Fruit fly (Drosophila melanogaster) whole organism, embryonic: ENCODE data around the gene CG14052.

Experiments used
- Atf-2 ChIP-seq: fragments of 200-800 bp; sonication (Bioruptor generic); optimal IDR thresholded peaks from 2 replicates; lab custom pipeline; 2016; ENCODE audit warnings: missing biosample characterization, missing genetic modification characterization
- Atf3 ChIP-seq: fragments of 200-800 bp; sonication (Bioruptor generic); optimal IDR thresholded peaks from 3 replicates; lab custom pipeline; 2016; ENCODE audit warnings: missing biosample characterization, missing genetic modification characterization
- B-H2 ChIP-seq: fragments of 200-800 bp; sonication (Bioruptor generic); optimal IDR thresholded peaks from 2 replicates; lab custom pipeline; 2018; ENCODE audit warnings: missing biosample characterization, mild to moderate bottlenecking, missing genetic modification characterization
- Blimp-1 ChIP-seq: fragments of 200-800 bp; sonication (Bioruptor generic); optimal IDR thresholded peaks from 3 replicates; lab custom pipeline; 2018; ENCODE audit warnings: missing biosample characterization, missing genetic modification characterization, mild to moderate bottlenecking, moderate library complexity, missing genetic modification reagents
- BtbVII ChIP-seq: fragments of 200-800 bp; sonication (Bioruptor generic); optimal IDR thresholded peaks from 3 replicates; lab custom pipeline; 2017; ENCODE audit warnings: missing biosample characterization, mild to moderate bottlenecking, missing genetic modification characterization
- CG10321 ChIP-seq: fragments of 200-800 bp; sonication (Bioruptor generic); IDR thresholded peaks from 2 replicates; pipeline ENCODE4 v1.3.6; 2022; ENCODE audit warnings: missing biosample characterization, missing genetic modification characterization
- CG11398 ChIP-seq: fragments of 200-800 bp; sonication (Bioruptor generic); optimal IDR thresholded peaks from 2 replicates; lab custom pipeline; 2016; ENCODE audit warnings: missing biosample characterization, missing genetic modification characterization
- CG12104 ChIP-seq: fragments of 200-800 bp; sonication (Bioruptor generic); optimal IDR thresholded peaks from 3 replicates; lab custom pipeline; 2016; ENCODE audit warnings: missing biosample characterization, missing genetic modification characterization
- CG13296 ChIP-seq: fragments of 200-800 bp; sonication (Bioruptor generic); optimal IDR thresholded peaks from 3 replicates; lab custom pipeline; 2018; ENCODE audit warnings: missing biosample characterization, mild to moderate bottlenecking, missing genetic modification characterization
- CG13424 ChIP-seq: fragments of 200-800 bp; sonication (Bioruptor generic); optimal IDR thresholded peaks from 2 replicates; lab custom pipeline; 2019; ENCODE audit warnings: missing biosample characterization, mild to moderate bottlenecking, missing genetic modification characterization, moderate library complexity
- CG15601 ChIP-seq: fragments of 200-800 bp; sonication (Bioruptor generic); optimal IDR thresholded peaks from 3 replicates; lab custom pipeline; 2019; ENCODE audit warnings: missing biosample characterization, mild to moderate bottlenecking, missing genetic modification characterization, moderate library complexity
- CG17186 ChIP-seq: fragments of 200-800 bp; sonication (Bioruptor generic); optimal IDR thresholded peaks from 3 replicates; lab custom pipeline; 2017; ENCODE audit warnings: missing biosample characterization, missing genetic modification reagents, missing genetic modification characterization
- CG17361 ChIP-seq: fragments of 200-800 bp; sonication (Bioruptor generic); IDR thresholded peaks from 3 replicates; pipeline ENCODE4 v1.3.6; 2022; ENCODE audit warnings: missing biosample characterization, missing genetic modification characterization
- CG17829 ChIP-seq: fragments of 200-800 bp; optimal IDR thresholded peaks from 2 replicates; lab custom pipeline; 2019; ENCODE audit warnings: missing biosample characterization, mild to moderate bottlenecking, missing genetic modification characterization, moderate library complexity
- CG1792 ChIP-seq: fragments of 200-800 bp; sonication (Bioruptor generic); optimal IDR thresholded peaks from 2 replicates; lab custom pipeline; 2016; ENCODE audit warnings: missing biosample characterization, missing genetic modification characterization
- CG1832 ChIP-seq: fragments of 200-800 bp; sonication (Bioruptor generic); optimal IDR thresholded peaks from 2 replicates; lab custom pipeline; 2017; ENCODE audit warnings: missing biosample characterization, mild to moderate bottlenecking, missing genetic modification characterization, inconsistent platforms
- CG32767 ChIP-seq: fragments of 200-800 bp; sonication (Bioruptor generic); IDR thresholded peaks from 2 replicates; pipeline ENCODE4 v1.3.6; 2022; ENCODE audit warnings: missing biosample characterization, missing genetic modification characterization
- CG32772 ChIP-seq: fragments of 200-800 bp; sonication (Bioruptor generic); IDR thresholded peaks from 2 replicates; pipeline ENCODE4 v1.3.6; 2022; ENCODE audit warnings: missing biosample characterization, missing genetic modification characterization
- CG4707 ChIP-seq: fragments of 200-800 bp; sonication (Bioruptor generic); optimal IDR thresholded peaks from 2 replicates; lab custom pipeline; 2018; ENCODE audit warnings: missing biosample characterization, mild to moderate bottlenecking, missing genetic modification characterization, moderate library complexity
- CG4820 ChIP-seq: fragments of 200-800 bp; sonication (Bioruptor generic); optimal IDR thresholded peaks from 3 replicates; lab custom pipeline; 2016; ENCODE audit warnings: missing biosample characterization, missing genetic modification characterization
- CG5180 ChIP-seq: fragments of 200-800 bp; sonication (Bioruptor generic); optimal IDR thresholded peaks from 3 replicates; lab custom pipeline; 2017; ENCODE audit warnings: missing biosample characterization, missing genetic modification characterization, mild to moderate bottlenecking, moderate library complexity, missing genetic modification reagents
- CG7372 ChIP-seq: fragments of 200-800 bp; sonication (Bioruptor generic); IDR thresholded peaks from 2 replicates; pipeline ENCODE4 v1.3.6; 2022; ENCODE audit warnings: missing biosample characterization, missing genetic modification characterization
- CG7786 ChIP-seq: fragments of 200-800 bp; sonication (Bioruptor generic); optimal IDR thresholded peaks from 2 replicates; lab custom pipeline; 2016; ENCODE audit warnings: missing biosample characterization, missing genetic modification characterization
- CG9932 ChIP-seq: fragments of 200-800 bp; sonication (Bioruptor generic); IDR thresholded peaks from 2 replicates; pipeline ENCODE4 v1.3.6; 2022; ENCODE audit warnings: missing biosample characterization, missing genetic modification characterization
- Dad ChIP-seq: fragments of 200-800 bp; sonication (Bioruptor generic); optimal IDR thresholded peaks from 3 replicates; lab custom pipeline; 2016; ENCODE audit warnings: missing biosample characterization, missing genetic modification characterization
- Dek ChIP-seq: fragments of 200-800 bp; sonication (Bioruptor generic); optimal IDR thresholded peaks from 3 replicates; lab custom pipeline; 2019; ENCODE audit warnings: missing biosample characterization, mild to moderate bottlenecking, missing genetic modification characterization, moderate library complexity
- Dref ChIP-seq: fragments of 200-800 bp; sonication (Bioruptor generic); IDR thresholded peaks from 2 replicates; pipeline ENCODE4 v1.3.6; 2022; ENCODE audit warnings: missing biosample characterization, missing genetic modification characterization
- Hand ChIP-seq: fragments of 200-800 bp; sonication (Bioruptor generic); optimal IDR thresholded peaks from 2 replicates; lab custom pipeline; 2017; ENCODE audit warnings: mild to moderate bottlenecking, missing biosample characterization, missing genetic modification reagents, missing genetic modification characterization
- Hey ChIP-seq: fragments of 200-800 bp; sonication (Bioruptor generic); optimal IDR thresholded peaks from 3 replicates; lab custom pipeline; 2018; ENCODE audit warnings: missing biosample characterization, mild to moderate bottlenecking, missing genetic modification characterization
- MTF-1 ChIP-seq: fragments of 200-800 bp; sonication (Bioruptor generic); optimal IDR thresholded peaks from 2 replicates; lab custom pipeline; 2018; ENCODE audit warnings: missing biosample characterization, mild to moderate bottlenecking, missing genetic modification characterization, borderline replicate concordance
- Meics ChIP-seq: fragments of 200-800 bp; sonication (Bioruptor generic); optimal IDR thresholded peaks from 2 replicates; lab custom pipeline; 2017; ENCODE audit warnings: missing biosample characterization, mild to moderate bottlenecking, missing genetic modification characterization
- Myb ChIP-seq: fragments of 200-800 bp; sonication (Bioruptor generic); optimal IDR thresholded peaks from 2 replicates; lab custom pipeline; 2016; ENCODE audit warnings: missing biosample characterization, missing genetic modification characterization
- Optix ChIP-seq: fragments of 200-800 bp; sonication (Bioruptor generic); IDR thresholded peaks from 3 replicates; pipeline ENCODE4 v1.3.6; 2022; ENCODE audit warnings: missing biosample characterization, missing genetic modification characterization
- Pdp1 ChIP-seq, 2 experiments: fragments of 200-800 bp; sonication (Bioruptor generic); optimal IDR thresholded peaks; 3 replicates each; lab custom pipeline; 2016; ENCODE audit warnings: missing biosample characterization in 2 of 2, missing genetic modification characterization in 2 of 2, mild to moderate bottlenecking in 1 of 2, moderate library complexity in 1 of 2
- Poxn ChIP-seq: fragments of 200-800 bp; sonication (Bioruptor generic); IDR thresholded peaks from 2 replicates; pipeline ENCODE4 v1.3.6; 2022; ENCODE audit warnings: missing biosample characterization, missing genetic modification characterization
- Ptx1 ChIP-seq: fragments of 200-800 bp; sonication (Bioruptor generic); IDR thresholded peaks from 2 replicates; pipeline ENCODE4 v1.3.6; 2022; ENCODE audit warnings: missing biosample characterization, missing genetic modification characterization
- crc ChIP-seq: fragments of 200-800 bp; sonication (Bioruptor generic); optimal IDR thresholded peaks from 2 replicates; lab custom pipeline; 2016; ENCODE audit warnings: missing biosample characterization, missing genetic modification characterization
- ems ChIP-seq: fragments of 200-800 bp; sonication (Bioruptor generic); optimal IDR thresholded peaks from 3 replicates; lab custom pipeline; 2016; ENCODE audit warnings: missing biosample characterization, missing genetic modification characterization
- ewg ChIP-seq: fragments of 200-800 bp; sonication (Bioruptor generic); optimal IDR thresholded peaks from 3 replicates; lab custom pipeline; 2017; ENCODE audit warnings: mild to moderate bottlenecking, missing biosample characterization, missing genetic modification reagents, missing genetic modification characterization
- ftz-f1 ChIP-seq: fragments of 200-800 bp; sonication (Bioruptor generic); optimal IDR thresholded peaks from 2 replicates; lab custom pipeline; 2016; ENCODE audit warnings: missing biosample characterization, missing genetic modification characterization
- ind ChIP-seq: fragments of 200-800 bp; sonication (Bioruptor generic); optimal IDR thresholded peaks from 3 replicates; lab custom pipeline; 2016; ENCODE audit warnings: missing biosample characterization, missing genetic modification characterization
- lmd ChIP-seq: fragments of 200-800 bp; sonication (Bioruptor generic); IDR thresholded peaks from 2 replicates; pipeline ENCODE4 v1.3.6; 2022; ENCODE audit warnings: missing biosample characterization, missing genetic modification characterization
- org-1 ChIP-seq: fragments of 200-800 bp; sonication (Bioruptor generic); optimal IDR thresholded peaks from 2 replicates; lab custom pipeline; 2017; ENCODE audit warnings: missing biosample characterization, missing genetic modification characterization
- peb ChIP-seq: fragments of 200-800 bp; sonication (Bioruptor generic); IDR thresholded peaks from 2 replicates; pipeline ENCODE4 v1.3.6; 2022; ENCODE audit warnings: missing biosample characterization, missing genetic modification characterization
- pros ChIP-seq: fragments of 200-800 bp; sonication (Bioruptor generic); optimal IDR thresholded peaks from 3 replicates; lab custom pipeline; 2019; ENCODE audit warnings: missing biosample characterization, mild to moderate bottlenecking, missing genetic modification characterization, moderate library complexity
- sd ChIP-seq: fragments of 200-800 bp; sonication (Bioruptor generic); optimal IDR thresholded peaks from 3 replicates; lab custom pipeline; 2018; ENCODE audit warnings: missing biosample characterization, mild to moderate bottlenecking, missing genetic modification characterization, moderate library complexity
- so ChIP-seq: fragments of 200-800 bp; sonication (Bioruptor generic); IDR thresholded peaks from 3 replicates; pipeline ENCODE4 v1.3.6; 2022; ENCODE audit warnings: missing biosample characterization, missing genetic modification characterization
- stc ChIP-seq: fragments of 200-800 bp; sonication (Bioruptor generic); IDR thresholded peaks from 2 replicates; pipeline ENCODE4 v1.3.6; 2022; ENCODE audit warnings: missing biosample characterization, missing genetic modification characterization
- tap ChIP-seq: fragments of 200-800 bp; optimal IDR thresholded peaks from 3 replicates; lab custom pipeline; 2019; ENCODE audit warnings: missing biosample characterization, mild to moderate bottlenecking, missing genetic modification characterization, moderate library complexity
- vnd ChIP-seq: fragments of 200-800 bp; sonication (Bioruptor generic); IDR thresholded peaks from 3 replicates; pipeline ENCODE4 v1.3.6; 2022; ENCODE audit warnings: missing biosample characterization, missing genetic modification characterization; ENCODE audit not compliant: partially characterized antibody

CG14052 gene

dm6 chrX:2262511-2262910 is 39.0 kb downstream of the CG14052 start, which contains the start of the genes temp and CG3071 (continued):
- TF ChIP-seq Dek = peak; percentile 66
- TF ChIP-seq so (GFP tag; lab: Robert Waterston, UW) = no peak
- peak; percentile 41 for TF ChIP-seq ewg (GFP tag; lab: Kevin White, UChicago)
- TF ChIP-seq vnd (GFP tag; lab: Robert Waterston, UW) = no peak
- TF ChIP-seq CG1792 (GFP tag; lab: Kevin White, UChicago) = no peak
- no peak for TF ChIP-seq stc (GFP tag; lab: Robert Waterston, UW)
- peak; percentile 63 for TF ChIP-seq CG15601 (tag; lab: Kevin White, UChicago)
- TF ChIP-seq CG13296 (GFP tag; lab: Kevin White, UChicago) = peak; percentile 45
- TF ChIP-seq lmd = peak; percentile 70
- no peak for TF ChIP-seq Blimp-1
- peak; percentile 59 for TF ChIP-seq Meics (GFP tag; lab: Kevin White, UChicago)
- peak; percentile 68 for TF ChIP-seq B-H2
- no peak for TF ChIP-seq Optix (GFP tag; lab: Robert Waterston, UW)
- peak; percentile 36; the same call in 1 of the 2 replicates for TF ChIP-seq CG32767 (GFP tag; lab: Robert Waterston, UW)
- TF ChIP-seq tap (tag; lab: Kevin White, UChicago) = no peak
- TF ChIP-seq CG5180 (GFP tag; lab: Kevin White, UChicago) = peak; percentile 6
- TF ChIP-seq Poxn (GFP tag; lab: Robert Waterston, UW) = no peak
- 0 out of 2 replicates have a peak, but pooled peaks have one; percentile 41 for TF ChIP-seq CG7372 (GFP tag; lab: Robert Waterston, UW)
- TF ChIP-seq sd = peak; percentile 56
- TF ChIP-seq CG4820 (GFP tag; lab: Kevin White, UChicago) = peak; percentile 44
- TF ChIP-seq crc (GFP tag; lab: Kevin White, UChicago) = peak; percentile 23
- peak; percentile 27 for TF ChIP-seq Myb
- peak; percentile 26 for TF ChIP-seq CG12104
- peak; percentile 71 for TF ChIP-seq CG9932 (GFP tag; lab: Robert Waterston, UW)
- peak; percentile 65 for TF ChIP-seq CG17829 (tag; lab: Kevin White, UChicago)
- peak; percentile 33 for TF ChIP-seq BtbVII (GFP tag; lab: Kevin White, UChicago)
- TF ChIP-seq CG7786 (GFP tag; lab: Kevin White, UChicago) = peak; percentile 48
- TF ChIP-seq ind (GFP tag; lab: Kevin White, UChicago) = peak; percentile 63
- no peak for TF ChIP-seq ftz-f1
- TF ChIP-seq Atf-2 (GFP tag; lab: Kevin White, UChicago) = peak; percentile 65
- peak; percentile 40 for TF ChIP-seq Dref (GFP tag; lab: Robert Waterston, UW)

- TF ChIP-seq Ptx1 (no peak), CG17361 (GFP tag; lab: Robert Waterston, UW) (no peak), CG10321 (GFP tag; lab: Robert Waterston, UW) (peak; percentile 73; the same call in 1 of the 2 replicates), CG11398 (GFP tag; lab: Kevin White, UChicago) (no peak), CG13424 (tag; lab: Kevin White, UChicago) (no peak), peb (GFP tag; lab: Robert Waterston, UW) (no peak), CG4707 (peak; percentile 30), Atf3 (GFP tag; lab: Kevin White, UChicago) (no peak), CG17186 (GFP tag; lab: Kevin White, UChicago) (no peak), Hey (no peak), CG32767 (GFP tag; lab: Robert Waterston, UW) (0 out of 2 replicates have a peak, but pooled peaks have one; percentile 8), Dad (GFP tag; lab: Kevin White, UChicago) (no peak), CG32772 (GFP tag; lab: Robert Waterston, UW) (peak; percentile 50; the same call in 1 of the 2 replicates), ems (GFP tag; lab: Kevin White, UChicago) (no peak), CG1832 (GFP tag; lab: Kevin White, UChicago) (peak; percentile 50), org-1 (GFP tag; lab: Kevin White, UChicago) (no peak), Hand (GFP tag; lab: Kevin White, UChicago) (peak; percentile 11), pros (GFP tag; lab: Kevin White, UChicago) (no peak), Pdp1 (GFP tag; optimal IDR thresholded peaks at IDR 0.05; lab: Kevin White, UChicago) (peak in 1 of 2 experiments; percentile 59), MTF-1 (GFP tag; lab: Kevin White, UChicago) (peak; percentile 2)
These were observed 46.4 kb downstream of the CG14052 start for dm6 chrX:2269822-2270556.
